Worm (Caenorhabditis elegans): ENCODE results near the gene ZK1290.15.

The ZK1290.15 gene

ce11 chrII:7528210-7528609 lies 4.8 kb downstream of the ZK1290.15 start (continued):
- TF ChIP-seq somi-1 (GFP tag; optimal IDR thresholded peaks at IDR 0.05) (peak; percentile 20), lin-54 (GFP tag; optimal IDR thresholded peaks at IDR 0.05) (no peak), attf-6 (GFP tag; IDR thresholded peaks at IDR 0.05) (no peak), nhr-80 (tag; optimal IDR thresholded peaks at IDR 0.05) (peak; percentile 67)

- TF ChIP-seq let-607 (tag; optimal IDR thresholded peaks at IDR 0.05) (peak; percentile 25 to 87), ZK185.1 (tag; optimal IDR thresholded peaks at IDR 0.05; ENCODE audit: poor library complexity, severe bottlenecking) (peak; percentile 28), ceh-27 (GFP tag; optimal IDR thresholded peaks at IDR 0.05) (peak; percentile 50), nfya-1 (tag; optimal IDR thresholded peaks at IDR 0.05; ENCODE audit: borderline replicate concordance, insufficient read depth) (no peak), ets-4 (GFP tag; optimal IDR thresholded peaks at IDR 0.05) (no peak), die-1 (tag; optimal IDR thresholded peaks at IDR 0.05) (peak; percentile 43), unc-130 (GFP tag; optimal IDR thresholded peaks at IDR 0.05) (no peak), aptf-2 (GFP tag; conservative IDR thresholded peaks at IDR 0.05) (no peak), fkh-3 (tag; optimal IDR thresholded peaks at IDR 0.05) (no peak), somi-1 (GFP tag; optimal IDR thresholded peaks at IDR 0.05) (peak; percentile 95), B0035.1 (tag; optimal IDR thresholded peaks at IDR 0.05) (peak; percentile 31), pha-4 (tag; optimal IDR thresholded peaks at IDR 0.05) (peak; percentile 80), rec-8 (tag; optimal IDR thresholded peaks at IDR 0.05) (no peak), lin-35 (GFP tag; optimal IDR thresholded peaks at IDR 0.05) (no peak), lin-40 (tag; optimal IDR thresholded peaks at IDR 0.05) (peak; percentile 94), K11D2.4 (GFP tag; IDR thresholded peaks at IDR 0.05) (peak; percentile 89), nhr-90 (tag; optimal IDR thresholded peaks at IDR 0.05) (peak; percentile 43), gei-17 (GFP tag; optimal IDR thresholded peaks at IDR 0.05) (peak; percentile 53), nhr-179 (tag; optimal IDR thresholded peaks at IDR 0.05) (no peak), atf-7 (tag; optimal IDR thresholded peaks at IDR 0.05) (peak; percentile 84), hrde-1 (tag; optimal IDR thresholded peaks at IDR 0.05; ENCODE audit: borderline replicate concordance) (no peak), F10E7.11 (tag; optimal IDR thresholded peaks at IDR 0.05) (no peak), F23B12.7 (tag; optimal IDR thresholded peaks at IDR 0.05; ENCODE audit: insufficient read depth) (peak; percentile 6), F52B5.7 (tag; optimal IDR thresholded peaks at IDR 0.05) (no peak), zfh-2 (GFP tag; conservative IDR thresholded peaks at IDR 0.05) (no peak), chd-7 (tag; optimal IDR thresholded peaks at IDR 0.05) (peak; percentile 87), ztf-6 (GFP tag; IDR thresholded peaks at IDR 0.05) (no peak), him-1 (tag; optimal IDR thresholded peaks at IDR 0.05) (no peak), lir-1 (GFP tag; conservative IDR thresholded peaks at IDR 0.05) (no peak), hmg-1.2 (GFP tag; IDR thresholded peaks at IDR 0.05) (peak; percentile 65), F37B4.10 (GFP tag; IDR thresholded peaks at IDR 0.05) (no peak), B0336.3 (GFP tag; IDR thresholded peaks at IDR 0.05) (peak; percentile 86), F22D6.2 (tag; optimal IDR thresholded peaks at IDR 0.05) (peak; percentile 82), nfya-2 (GFP tag; IDR thresholded peaks at IDR 0.05) (no peak), lsl-1 (GFP tag; optimal IDR thresholded peaks at IDR 0.05) (no peak), cebp-1 (GFP tag; IDR thresholded peaks at IDR 0.05) (no peak), cebp-1 (tag; optimal IDR thresholded peaks at IDR 0.05) (peak; percentile 79), Y67H2A.10 (GFP tag; conservative IDR thresholded peaks at IDR 0.05) (no peak), egl-44 (GFP tag; IDR thresholded peaks at IDR 0.05) (peak; percentile 45; the same call in 1 of the 2 replicates), hmg-20 (GFP tag; IDR thresholded peaks at IDR 0.05) (peak; percentile 6; the same call in 1 of the 2 replicates), Y53G8AR.9 (GFP tag; conservative IDR thresholded peaks at IDR 0.05) (0 out of 2 replicates have a peak, but pooled peaks have one; percentile 43), ccch-3 (GFP tag; optimal IDR thresholded peaks at IDR 0.05) (no peak)
Observed at ce11 chrII:7529078-7529683, 5.8 kb downstream of the ZK1290.15 start, which contains the start of gene ZK1290.5. TSS of gene ZK1290.5 (plus strand) at chrII:7529643.

Measured in whole organism, young adult.